Worm (Caenorhabditis elegans): ENCODE results near the gene F59B10.5.

Gene F59B10.5

DNA sequence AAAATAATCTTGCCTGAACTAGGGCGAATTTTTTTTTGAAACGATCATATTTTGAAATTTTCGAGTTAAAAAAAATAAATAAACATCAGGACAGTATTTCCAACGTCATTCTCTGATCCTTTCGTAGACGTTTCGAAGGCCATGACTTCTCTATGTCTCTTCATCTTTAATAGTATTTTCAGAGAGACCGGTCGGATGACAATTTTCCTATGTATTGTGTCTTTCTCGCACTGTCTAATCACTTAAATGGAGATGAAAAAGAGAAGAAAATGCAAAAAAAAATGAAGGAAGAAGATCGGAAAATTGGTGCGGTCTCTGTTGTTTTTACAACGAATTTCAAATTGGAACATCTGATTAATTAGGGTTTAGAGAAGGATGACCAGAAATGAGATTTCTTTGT, 1.7 kb upstream of the F59B10.5 start:
- TF ChIP-seq lsy-2 (tag; optimal IDR thresholded peaks at IDR 0.05), result no peak
- no peak for TF ChIP-seq nhr-6 (tag; optimal IDR thresholded peaks at IDR 0.05)
- TF ChIP-seq ceh-82 (tag; optimal IDR thresholded peaks at IDR 0.05), result no peak
- no peak for TF ChIP-seq alr-1 (tag; optimal IDR thresholded peaks at IDR 0.05)
- no peak for TF ChIP-seq aly-2 (tag; optimal IDR thresholded peaks at IDR 0.05)
- peak; percentile 23 for TF ChIP-seq nhr-25 (tag; optimal IDR thresholded peaks at IDR 0.05)
- TF ChIP-seq unc-39 (tag; optimal IDR thresholded peaks at IDR 0.05), result no peak
- TF ChIP-seq mbf-1 (tag; optimal IDR thresholded peaks at IDR 0.05), result no peak
- TF ChIP-seq nhr-129 (tag; optimal IDR thresholded peaks at IDR 0.05), result no peak
- peak; percentile 17 for TF ChIP-seq crh-2 (tag; optimal IDR thresholded peaks at IDR 0.05)

DNA sequence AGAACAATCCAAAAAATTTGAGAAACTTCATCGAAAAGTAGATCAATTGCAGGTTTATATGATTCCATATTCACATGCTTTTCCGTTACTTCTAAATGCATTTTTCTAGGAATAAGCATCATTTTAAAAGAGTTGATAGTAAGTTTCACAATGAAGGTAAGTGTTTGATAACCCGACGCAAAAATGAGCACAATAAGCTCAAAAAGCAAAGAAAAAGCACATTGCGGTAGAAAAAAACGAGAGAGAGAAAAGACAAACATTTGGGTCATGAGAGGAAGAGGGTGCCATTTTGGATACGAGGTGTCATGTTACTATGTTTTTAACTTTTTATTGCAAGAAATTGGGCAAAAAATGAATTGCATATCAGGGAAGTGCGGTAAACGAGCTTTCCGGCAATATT, 891 bp upstream of the F59B10.5 start, which contains the start of gene F59B10.6:
Gene F59B10.6 (minus strand): TSS at position 101 of the 400 bp plus-strand sequence.
- no peak for TF ChIP-seq nhr-77 (tag; optimal IDR thresholded peaks at IDR 0.05)
- TF ChIP-seq nhr-10 (tag; optimal IDR thresholded peaks at IDR 0.05), result no peak
- TF ChIP-seq fos-1 (tag; optimal IDR thresholded peaks at IDR 0.05), result no peak
- TF ChIP-seq egl-27 (tag; optimal IDR thresholded peaks at IDR 0.05), result no peak
- no peak for TF ChIP-seq ztf-1 (GFP tag; conservative IDR thresholded peaks at IDR 0.05)
- no peak for TF ChIP-seq sma-9 (GFP tag; optimal IDR thresholded peaks at IDR 0.05)
- no peak for TF ChIP-seq sma-9 (tag; optimal IDR thresholded peaks at IDR 0.05)
- TF ChIP-seq ama-1 (optimal IDR thresholded peaks at IDR 0.05), result no peak
- TF ChIP-seq mdl-1 (tag; optimal IDR thresholded peaks at IDR 0.05), result no peak
- TF ChIP-seq nhr-21 (tag; optimal IDR thresholded peaks at IDR 0.05), result no peak
- no peak for TF ChIP-seq ceh-16 (tag; optimal IDR thresholded peaks at IDR 0.05)
- TF ChIP-seq C34F6.9 (tag; optimal IDR thresholded peaks at IDR 0.05), result no peak
- TF ChIP-seq Y55F3AM.14 (GFP tag; optimal IDR thresholded peaks at IDR 0.05), result no peak

DNA sequence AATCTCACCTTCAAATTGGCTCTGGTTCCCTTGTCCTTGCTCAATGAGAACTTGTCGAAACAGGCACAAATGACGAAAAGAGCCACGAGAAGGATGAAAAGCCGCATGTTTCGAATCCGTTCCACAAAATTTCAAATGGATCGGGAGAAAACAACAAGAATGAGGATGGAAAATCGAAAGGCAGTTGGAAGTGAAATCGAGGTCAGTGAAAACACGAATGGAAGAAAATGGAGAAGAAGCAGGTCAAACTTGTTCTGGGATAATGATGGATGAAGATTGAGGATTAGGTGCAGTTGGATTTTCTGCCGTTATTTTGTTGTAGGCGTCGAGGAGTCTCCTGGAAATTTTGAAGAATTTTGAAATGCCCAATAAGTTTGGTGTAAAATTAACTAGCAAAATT, 452 bp downstream of the F59B10.5 start:
- TF ChIP-seq nhr-129 (tag; optimal IDR thresholded peaks at IDR 0.05), result no peak
- TF ChIP-seq blmp-1 (tag; optimal IDR thresholded peaks at IDR 0.05; ENCODE audit: insufficient read depth), result peak; percentile 57

DNA sequence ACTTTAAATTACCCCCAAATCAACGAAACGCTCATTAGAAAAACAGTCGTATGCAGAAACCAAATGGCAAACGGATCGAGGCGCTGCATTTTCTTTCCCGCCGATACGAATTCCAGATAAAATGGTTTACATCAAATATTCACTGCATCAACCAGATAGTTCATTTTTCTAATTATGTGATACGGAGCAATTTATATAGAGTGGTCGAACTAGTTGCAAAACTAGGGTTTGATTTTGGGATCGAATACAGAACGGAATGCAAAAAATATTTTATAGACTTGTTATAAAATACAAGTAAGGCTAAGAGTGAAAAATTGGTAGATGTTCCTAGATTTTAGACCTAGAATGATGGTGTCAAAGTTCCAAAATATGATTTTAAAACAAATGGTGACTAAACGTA, 3.6 kb downstream of the F59B10.5 start:
- no peak for TF ChIP-seq crh-2 (tag; optimal IDR thresholded peaks at IDR 0.05)
- TF ChIP-seq unc-55 (GFP tag; optimal IDR thresholded peaks at IDR 0.05), result no peak
- TF ChIP-seq nhr-21 (tag; optimal IDR thresholded peaks at IDR 0.05), result no peak
- no peak for TF ChIP-seq Y55F3AM.14 (GFP tag; optimal IDR thresholded peaks at IDR 0.05)
- no peak for TF ChIP-seq F13H6.1 (tag; optimal IDR thresholded peaks at IDR 0.05)
- TF ChIP-seq sem-4 (tag; optimal IDR thresholded peaks at IDR 0.05), result no peak
- TF ChIP-seq sma-3 (GFP tag; optimal IDR thresholded peaks at IDR 0.05), result no peak
- TF ChIP-seq elt-1 (tag; optimal IDR thresholded peaks at IDR 0.05), result no peak
- TF ChIP-seq skn-1 (tag; optimal IDR thresholded peaks at IDR 0.05), result no peak
- TF ChIP-seq lin-39 (tag; optimal IDR thresholded peaks at IDR 0.05), result no peak
- no peak for TF ChIP-seq ztf-1 (GFP tag; conservative IDR thresholded peaks at IDR 0.05)
- no peak for TF ChIP-seq R02D3.7 (tag; optimal IDR thresholded peaks at IDR 0.05)
- no peak for TF ChIP-seq peb-1 (tag; optimal IDR thresholded peaks at IDR 0.05)
- TF ChIP-seq ama-1 (optimal IDR thresholded peaks at IDR 0.05), result no peak
- no peak for TF ChIP-seq nhr-6 (tag; optimal IDR thresholded peaks at IDR 0.05)
- no peak for TF ChIP-seq sma-9 (GFP tag; optimal IDR thresholded peaks at IDR 0.05)
- no peak for TF ChIP-seq sma-9 (tag; optimal IDR thresholded peaks at IDR 0.05)

DNA sequence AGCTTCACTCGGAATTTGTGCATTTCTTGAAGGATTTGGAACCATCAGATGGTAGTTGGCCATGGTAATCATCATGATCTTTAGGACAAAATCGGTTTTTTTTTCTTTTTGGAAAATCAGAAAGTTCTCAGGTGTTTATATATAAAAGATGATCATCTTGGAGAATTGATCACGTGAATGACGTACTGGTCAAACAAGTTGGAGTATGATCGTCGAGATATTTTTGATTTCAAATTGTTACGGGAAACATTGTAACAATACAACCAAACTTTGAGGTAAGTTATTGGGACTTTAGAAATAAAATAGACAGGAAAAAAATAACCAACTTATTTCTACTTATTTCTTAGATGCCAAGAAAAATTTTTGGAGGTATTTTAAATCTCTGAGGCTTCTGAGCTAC, 4.5 kb downstream of the F59B10.5 start, which contains the start of gene F59B10.4:
Gene F59B10.4 (minus strand): TSS at position 101 of the 400 bp plus-strand sequence.
- TF ChIP-seq snpc-4 (tag; optimal IDR thresholded peaks at IDR 0.05), result no peak

DNA sequence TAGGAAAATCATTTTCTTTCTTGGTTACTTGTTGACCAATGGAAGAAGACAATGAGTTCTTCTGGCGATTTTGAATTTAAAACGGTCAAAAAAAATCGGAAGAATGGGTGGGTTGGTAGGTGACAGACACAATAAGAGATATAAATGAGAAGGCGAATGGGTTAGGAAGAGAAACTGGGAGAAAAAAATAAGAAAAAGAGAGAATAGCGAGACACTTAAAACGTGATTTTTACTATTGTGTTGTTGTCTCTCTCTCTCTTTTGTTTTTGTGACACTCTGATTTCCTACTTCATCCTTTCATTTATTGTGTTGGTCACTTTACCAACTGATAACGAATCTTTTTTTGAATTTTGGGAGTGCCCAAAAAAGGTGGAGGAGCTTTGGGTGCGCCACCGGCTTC, 7.1 kb downstream of the F59B10.5 start:
- TF ChIP-seq nhr-77 (tag; optimal IDR thresholded peaks at IDR 0.05), result no peak
- TF ChIP-seq nhr-23 (tag; optimal IDR thresholded peaks at IDR 0.05), result no peak
- TF ChIP-seq nhr-12 (tag; optimal IDR thresholded peaks at IDR 0.05), result no peak
- no peak for TF ChIP-seq egl-27 (tag; optimal IDR thresholded peaks at IDR 0.05)
- TF ChIP-seq zag-1 (tag; optimal IDR thresholded peaks at IDR 0.05), result no peak
- TF ChIP-seq C34F6.9 (tag; optimal IDR thresholded peaks at IDR 0.05), result no peak
- no peak for TF ChIP-seq aly-2 (tag; optimal IDR thresholded peaks at IDR 0.05)
- no peak for TF ChIP-seq skn-1 (tag; optimal IDR thresholded peaks at IDR 0.05)
- TF ChIP-seq F13H6.1 (tag; optimal IDR thresholded peaks at IDR 0.05), result no peak
- TF ChIP-seq unc-55 (GFP tag; optimal IDR thresholded peaks at IDR 0.05), result no peak
- TF ChIP-seq blmp-1 (tag; optimal IDR thresholded peaks at IDR 0.05; ENCODE audit: insufficient read depth), result peak; percentile 58
- TF ChIP-seq mab-5 (tag; optimal IDR thresholded peaks at IDR 0.05), result no peak
- TF ChIP-seq nhr-6 (tag; optimal IDR thresholded peaks at IDR 0.05), result no peak
- no peak for TF ChIP-seq dmd-4 (tag; optimal IDR thresholded peaks at IDR 0.05)
- no peak for TF ChIP-seq lin-11 (tag; optimal IDR thresholded peaks at IDR 0.05)
- peak; percentile 41 for TF ChIP-seq nhr-129 (tag; optimal IDR thresholded peaks at IDR 0.05)
- TF ChIP-seq fos-1 (tag; optimal IDR thresholded peaks at IDR 0.05), result no peak
- TF ChIP-seq sma-9 (GFP tag; optimal IDR thresholded peaks at IDR 0.05), result peak; percentile 10
- no peak for TF ChIP-seq sma-9 (tag; optimal IDR thresholded peaks at IDR 0.05)
- TF ChIP-seq nhr-237 (tag; optimal IDR thresholded peaks at IDR 0.05), result no peak
- TF ChIP-seq nhr-25 (tag; optimal IDR thresholded peaks at IDR 0.05), result peak; percentile 17
- TF ChIP-seq nhr-11 (tag; optimal IDR thresholded peaks at IDR 0.05), result no peak
- no peak for TF ChIP-seq peb-1 (tag; optimal IDR thresholded peaks at IDR 0.05)
- TF ChIP-seq elt-3 (tag; optimal IDR thresholded peaks at IDR 0.05), result no peak
- TF ChIP-seq lin-39 (tag; optimal IDR thresholded peaks at IDR 0.05), result no peak

All from whole organism, L2 larva.